Worm (Caenorhabditis elegans) whole organism, late embryonic: Measurements from ENCODE around the gene pgp-10.

ENCODE experiments used
- C38D4.7 ChIP-seq: fragments of 200-800 bp; sonication (Bioruptor generic); optimal IDR thresholded peaks from 2 replicates; lab custom pipeline; 2018; ENCODE audit warnings: mild to moderate bottlenecking, missing genetic modification characterization, moderate library complexity, missing compliant biosample characterization
- F13H6.1 ChIP-seq: sonication (generic microtip); optimal IDR thresholded peaks from 2 replicates; lab custom pipeline; 2016; ENCODE audit warnings: missing genetic modification characterization, missing compliant biosample characterization
- T23F11.4 ChIP-seq: fragments of 200-800 bp; sonication (Bioruptor generic); optimal IDR thresholded peaks from 2 replicates; lab custom pipeline; 2018; ENCODE audit warnings: mild to moderate bottlenecking, missing genetic modification characterization, missing compliant biosample characterization
- ceh-18 ChIP-seq: sonication (generic microtip); optimal IDR thresholded peaks from 2 replicates; lab custom pipeline; 2016; ENCODE audit warnings: missing genetic modification characterization, missing compliant biosample characterization
- ceh-2 ChIP-seq: sonication (generic microtip); optimal IDR thresholded peaks from 2 replicates; lab custom pipeline; 2016; ENCODE audit warnings: missing genotype, missing genetic modification characterization, missing compliant biosample characterization
- ceh-22 ChIP-seq: sonication (generic microtip); optimal IDR thresholded peaks from 2 replicates; lab custom pipeline; 2017; ENCODE audit warnings: missing biosample characterization, missing genetic modification characterization
- ceh-30 ChIP-seq: fragments of 150-350 bp; optimal IDR thresholded peaks from 2 replicates; lab custom pipeline; 2014; ENCODE audit warnings: missing biosample characterization, missing genetic modification characterization
- ceh-31 ChIP-seq: sonication (generic microtip); optimal IDR thresholded peaks from 2 replicates; lab custom pipeline; 2016; ENCODE audit warnings: missing genetic modification characterization, missing compliant biosample characterization
- dve-1 ChIP-seq: sonication (generic microtip); optimal IDR thresholded peaks from 2 replicates; lab custom pipeline; 2017; ENCODE audit warnings: antibody characterized with exemption, mild to moderate bottlenecking, missing genetic modification characterization, missing compliant biosample characterization
- elt-2 ChIP-seq: sonication (generic microtip); optimal IDR thresholded peaks from 2 replicates; lab custom pipeline; 2016; ENCODE audit warnings: missing genetic modification reagents, missing genetic modification characterization, missing compliant biosample characterization
- elt-4 ChIP-seq: sonication (generic microtip); optimal IDR thresholded peaks from 2 replicates; lab custom pipeline; 2016; ENCODE audit warnings: missing genetic modification characterization, missing compliant biosample characterization
- ets-4 ChIP-seq: sonication (generic microtip); optimal IDR thresholded peaks from 2 replicates; lab custom pipeline; 2016; ENCODE audit warnings: missing genetic modification characterization, missing compliant biosample characterization
- eyg-1 ChIP-seq: sonication (generic microtip); optimal IDR thresholded peaks from 2 replicates; lab custom pipeline; 2016; ENCODE audit warnings: missing genotype, missing genetic modification characterization, missing compliant biosample characterization
- fkh-10 ChIP-seq: fragments of 150-350 bp; optimal IDR thresholded peaks from 2 replicates; lab custom pipeline; 2014; ENCODE audit warnings: missing biosample characterization, missing genetic modification reagents, missing genetic modification characterization
- fkh-6 ChIP-seq: sonication (generic microtip); optimal IDR thresholded peaks from 2 replicates; lab custom pipeline; 2016; ENCODE audit warnings: missing genetic modification characterization, missing compliant biosample characterization
- hlh-13 ChIP-seq: fragments of 200-800 bp; sonication (Bioruptor generic); optimal IDR thresholded peaks from 2 replicates; lab custom pipeline; 2018; ENCODE audit warnings: mild to moderate bottlenecking, missing genetic modification characterization, missing compliant biosample characterization
- hlh-8 ChIP-seq: sonication (generic microtip); optimal IDR thresholded peaks from 2 replicates; lab custom pipeline; 2016; ENCODE audit warnings: missing genotype, missing genetic modification characterization, missing compliant biosample characterization
- lim-6 ChIP-seq: sonication (generic microtip); optimal IDR thresholded peaks from 2 replicates; lab custom pipeline; 2016; ENCODE audit warnings: missing genetic modification characterization, missing compliant biosample characterization
- lin-11 ChIP-seq: fragments of 200-800 bp; sonication (Bioruptor generic); optimal IDR thresholded peaks from 2 replicates; lab custom pipeline; 2018; ENCODE audit warnings: mild to moderate bottlenecking, missing genetic modification characterization, missing compliant biosample characterization
- madf-2 ChIP-seq: sonication (generic microtip); optimal IDR thresholded peaks from 2 replicates; lab custom pipeline; 2017; ENCODE audit warnings: missing genetic modification characterization, missing compliant biosample characterization
- nfya-1 ChIP-seq: sonication (generic microtip); optimal IDR thresholded peaks from 2 replicates; lab custom pipeline; 2017; ENCODE audit warnings: missing genetic modification characterization, mild to moderate bottlenecking, missing compliant biosample characterization, antibody characterized with exemption, moderate library complexity
- pat-9 ChIP-seq: fragments of 200-800 bp; sonication (Bioruptor generic); optimal IDR thresholded peaks from 2 replicates; lab custom pipeline; 2018; ENCODE audit warnings: mild to moderate bottlenecking, missing genetic modification characterization, moderate library complexity, missing compliant biosample characterization
- pax-1 ChIP-seq: fragments of 150-350 bp; optimal IDR thresholded peaks from 2 replicates; lab custom pipeline; 2014; ENCODE audit warnings: missing biosample characterization, missing genetic modification characterization
- pha-2 ChIP-seq: sonication (generic microtip); optimal IDR thresholded peaks from 2 replicates; lab custom pipeline; 2017; ENCODE audit warnings: mild to moderate bottlenecking, missing genetic modification characterization, missing compliant biosample characterization
- sdc-2 ChIP-seq: sonication (generic microtip); optimal IDR thresholded peaks from 2 replicates; lab custom pipeline; 2016; ENCODE audit warnings: missing genotype, missing genetic modification characterization, missing compliant biosample characterization
- sox-2 ChIP-seq: fragments of 200-800 bp; sonication (Bioruptor generic); IDR thresholded peaks from 2 replicates; pipeline ENCODE4 v1.3.6; 2022; ENCODE audit warnings: missing genetic modification reagents, missing genetic modification characterization, missing compliant biosample characterization
- sox-4 ChIP-seq: sonication (generic microtip); optimal IDR thresholded peaks from 2 replicates; lab custom pipeline; 2017; ENCODE audit warnings: mild to moderate bottlenecking, missing genetic modification characterization, inconsistent platforms, missing compliant biosample characterization
- tbx-2 ChIP-seq: sonication (generic microtip); optimal IDR thresholded peaks from 2 replicates; lab custom pipeline; 2016; ENCODE audit warnings: missing genetic modification characterization, missing compliant biosample characterization
- unc-3 ChIP-seq, 2 experiments: fragments of 200-800 bp in 1 of 2; sonication (Bioruptor generic) in 1 of 2; sonication (generic microtip) in 1 of 2; conservative IDR thresholded peaks in 1 of 2; optimal IDR thresholded peaks in 1 of 2; 2 replicates each; pipeline versions ENCODE4 v1.3.6 to Lab custom; 2016 to 2022; ENCODE audit warnings: missing compliant biosample characterization in 2 of 2, missing genetic modification characterization in 2 of 2, missing genetic modification reagents in 1 of 2
- unc-55 ChIP-seq: sonication (generic microtip); optimal IDR thresholded peaks from 2 replicates; lab custom pipeline; 2017; ENCODE audit warnings: missing biosample characterization, missing genetic modification reagents, missing genetic modification characterization
- unc-86 ChIP-seq: sonication (generic microtip); optimal IDR thresholded peaks from 2 replicates; lab custom pipeline; 2016; ENCODE audit warnings: missing genetic modification characterization, missing compliant biosample characterization

Gene pgp-10

DNA sequence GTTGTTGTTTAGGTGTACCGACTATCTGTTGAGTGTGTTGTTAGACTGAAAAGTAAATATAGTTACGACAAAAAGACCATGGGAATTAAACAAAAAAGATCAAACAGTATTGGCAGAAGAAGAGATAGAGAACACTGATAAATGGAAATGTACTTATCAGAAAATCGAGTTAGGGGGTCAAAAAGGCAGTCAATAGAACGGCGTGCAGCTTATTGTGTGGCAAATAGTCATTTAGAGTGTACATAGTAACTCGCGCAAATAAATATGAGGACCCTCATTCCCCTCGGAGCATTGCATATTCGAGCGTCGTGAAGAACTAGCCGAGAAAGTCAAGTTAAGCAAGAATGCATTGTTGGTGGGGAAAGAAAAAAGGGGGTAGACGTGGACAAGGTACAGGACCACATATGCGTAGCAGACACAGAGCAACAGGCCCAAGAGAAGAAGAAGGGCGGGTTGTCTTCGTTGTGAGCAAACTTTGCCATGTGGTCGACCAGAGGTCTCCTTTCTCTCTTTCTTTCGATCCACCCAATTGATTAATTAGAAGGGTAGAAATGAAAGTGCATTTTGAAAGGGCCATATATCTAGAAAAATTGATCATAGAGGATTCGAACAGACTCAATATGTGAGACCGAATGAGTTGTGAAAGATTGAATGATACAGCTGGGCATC, 7.5 kb upstream of the pgp-10 start, which contains the start of gene lam-2:
Gene lam-2 (minus strand): TSS at position 51 of the 669 bp plus-strand sequence.
- TF ChIP-seq dve-1 (tag; lab: Kevin White, UChicago) (no peak), hlh-8 (tag; lab: Kevin White, UChicago) (peak; percentile 83), elt-2 (tag; lab: Kevin White, UChicago) (peak; percentile 23), fkh-6 (tag; lab: Kevin White, UChicago) (no peak), sdc-2 (tag; lab: Kevin White, UChicago) (no peak), pax-1 (tag; lab: Kevin White, UChicago) (peak; percentile 37), pha-2 (tag; lab: Kevin White, UChicago) (no peak), T23F11.4 (GFP tag; lab: Kevin White, UChicago) (no peak), F13H6.1 (tag; lab: Kevin White, UChicago) (no peak)

DNA sequence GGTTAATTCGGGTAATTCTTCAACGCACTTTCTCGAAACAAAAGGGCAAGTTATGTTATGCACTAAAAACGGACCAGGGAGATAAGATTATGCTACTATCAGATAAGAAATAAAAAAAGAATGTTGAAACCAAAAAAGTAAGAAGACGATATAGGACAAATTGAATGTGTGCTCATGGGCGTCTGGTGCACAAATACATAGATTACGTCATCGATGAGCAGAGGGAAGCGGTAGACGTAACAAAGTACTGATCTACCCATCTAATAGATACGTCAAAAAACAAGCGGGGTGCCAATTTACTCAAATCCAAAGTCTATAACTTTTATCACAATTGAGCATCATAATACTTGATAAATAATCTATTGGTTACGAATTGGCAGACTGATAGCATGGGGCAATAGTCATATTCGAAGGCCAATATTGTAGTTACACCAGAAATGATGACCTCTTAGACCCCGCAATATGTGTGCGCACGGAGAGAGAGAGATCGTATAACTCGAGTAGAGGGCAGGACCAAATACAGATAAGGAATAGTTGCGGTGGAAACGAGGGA, 6.8 kb upstream of the pgp-10 start:
- TF ChIP-seq ceh-18 (tag; lab: Kevin White, UChicago) (no peak), ets-4 (tag; lab: Kevin White, UChicago) (no peak), madf-2 (no peak), pax-1 (tag; lab: Kevin White, UChicago) (no peak), nfya-1 (tag; lab: Kevin White, UChicago) (no peak), sox-2 (no peak), dve-1 (tag; lab: Kevin White, UChicago) (no peak), lin-11 (tag; lab: Kevin White, UChicago) (no peak), tbx-2 (tag; lab: Kevin White, UChicago) (peak; percentile 2), elt-2 (tag; lab: Kevin White, UChicago) (peak; percentile 90), ceh-2 (no peak), sdc-2 (tag; lab: Kevin White, UChicago) (no peak), ceh-31 (no peak), eyg-1 (tag; lab: Kevin White, UChicago) (no peak), ceh-22 (tag; lab: Kevin White, UChicago) (no peak), hlh-8 (tag; lab: Kevin White, UChicago) (no peak), elt-4 (tag; lab: Kevin White, UChicago) (no peak)

DNA sequence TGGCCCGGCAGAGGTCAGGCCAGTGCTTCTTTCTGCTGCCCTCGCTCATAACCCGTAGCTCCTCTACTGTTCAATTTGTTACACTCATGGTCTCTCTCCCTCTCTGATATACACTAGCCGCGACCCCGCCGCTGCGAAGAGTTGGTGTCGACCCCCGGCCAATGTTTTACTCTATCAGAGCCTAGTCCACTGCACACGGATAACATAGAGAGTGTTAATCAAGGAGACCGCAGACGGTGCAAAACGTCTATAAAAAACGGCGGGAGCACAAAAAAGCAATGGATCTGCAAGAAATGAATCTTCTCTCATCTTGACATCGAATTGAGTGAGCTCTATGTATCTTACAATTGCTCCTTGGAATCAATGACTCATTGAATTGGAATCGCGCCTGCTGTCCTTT, 5.4 kb upstream of the pgp-10 start:
- peak; percentile 15 for TF ChIP-seq pat-9 (tag; lab: Kevin White, UChicago)
- TF ChIP-seq tbx-2 (tag; lab: Kevin White, UChicago) = peak; percentile 44
- no peak for TF ChIP-seq hlh-13 (GFP tag; lab: Kevin White, UChicago)
- peak; percentile 21 for TF ChIP-seq unc-55 (GFP tag; lab: Kevin White, UChicago)
- TF ChIP-seq lim-6 (tag; lab: Kevin White, UChicago) = no peak
- peak; percentile 13 for TF ChIP-seq sox-4 (tag; lab: Kevin White, UChicago)

DNA sequence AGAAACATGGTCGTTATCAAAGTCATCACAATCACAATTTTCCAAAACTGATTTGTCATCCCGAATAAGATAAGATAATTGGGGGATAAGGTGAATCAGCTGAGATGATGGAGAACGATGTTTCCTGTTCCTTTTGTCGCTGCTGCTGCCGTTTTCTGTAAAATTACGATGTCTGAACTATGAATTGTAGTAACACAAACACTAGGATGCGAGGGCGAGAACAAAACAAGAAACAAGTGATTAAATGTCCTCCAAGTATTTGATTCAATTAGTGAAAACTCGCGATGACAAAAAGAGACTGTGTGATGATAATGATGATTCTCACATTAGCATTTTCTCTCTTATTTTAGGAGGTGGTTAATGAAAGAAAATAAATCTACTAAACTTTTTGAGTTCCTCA, 3.0 kb upstream of the pgp-10 start, which contains the start of gene C54D1.7:
Gene C54D1.7 (minus strand): TSS at position 157 of the 400 bp plus-strand sequence.
- no peak for TF ChIP-seq C38D4.7 (GFP tag; lab: Kevin White, UChicago)
- TF ChIP-seq unc-3 (GFP tag; conservative IDR thresholded peaks at IDR 0.05; lab: Robert Waterston, UW) = no peak
- no peak for TF ChIP-seq unc-3 (tag; optimal IDR thresholded peaks at IDR 0.05; lab: Kevin White, UChicago)
- no peak for TF ChIP-seq fkh-10 (GFP tag; lab: Kevin White, UChicago)
- no peak for TF ChIP-seq ceh-18 (tag; lab: Kevin White, UChicago)
- no peak for TF ChIP-seq unc-86 (tag; lab: Kevin White, UChicago)
- TF ChIP-seq ceh-30 (tag; lab: Kevin White, UChicago) = no peak
- no peak for TF ChIP-seq pat-9 (tag; lab: Kevin White, UChicago)
- TF ChIP-seq, all 69 proteins: peak for 0
